Fruit fly (Drosophila melanogaster): ENCODE measurements around the gene CG34375.

CG34375 gene

dm6 chr3R:22997912-22998622 is 12.3 kb downstream of the CG34375 start, which contains the start of gene Nha2:
TSS of gene Nha2 (minus strand) at chr3R:22998528.
- TF ChIP-seq disco-r (GFP tag; optimal IDR thresholded peaks at IDR 0.05) (no peak), Pdp1 (GFP tag; optimal IDR thresholded peaks at IDR 0.05) (peak in 1 of 2 experiments; percentile 72), pfk (GFP tag; optimal IDR thresholded peaks at IDR 0.05) (peak; percentile 66), Trl (optimal IDR thresholded peaks at IDR 0.05) (peak in 1 of 2 experiments; percentile 72), Trl (GFP tag; optimal IDR thresholded peaks at IDR 0.05) (no peak), z (GFP tag; IDR thresholded peaks at IDR 0.05) (peak; percentile 87), chinmo (GFP tag; IDR thresholded peaks at IDR 0.05; ENCODE audit: partially characterized antibody) (0 out of 4 replicates have a peak, but pooled peaks have one; percentile 70), exex (tag; optimal IDR thresholded peaks at IDR 0.05) (peak; percentile 87), CG6175 (GFP tag; IDR thresholded peaks at IDR 0.05) (no peak)

- no peak for TF ChIP-seq kah (GFP tag; optimal IDR thresholded peaks at IDR 0.05)
- TF ChIP-seq CG8290 (GFP tag; optimal IDR thresholded peaks at IDR 0.05): no peak
- no peak for TF ChIP-seq CG8290 (tag; optimal IDR thresholded peaks at IDR 0.05)
- no peak for TF ChIP-seq HLHmδ (GFP tag; optimal IDR thresholded peaks at IDR 0.05)
- TF ChIP-seq pros (GFP tag; optimal IDR thresholded peaks at IDR 0.05): no peak
- TF ChIP-seq CG4854 (GFP tag; optimal IDR thresholded peaks at IDR 0.05): no peak
- TF ChIP-seq D (optimal IDR thresholded peaks at IDR 0.05): no peak
- no peak for TF ChIP-seq D (GFP tag; optimal IDR thresholded peaks at IDR 0.05)
- no peak for TF ChIP-seq Optix (GFP tag; IDR thresholded peaks at IDR 0.05)
- no peak for TF ChIP-seq Aef1 (GFP tag; IDR thresholded peaks at IDR 0.05)
- no peak for TF ChIP-seq ewg (GFP tag; optimal IDR thresholded peaks at IDR 0.05)
- no peak for TF ChIP-seq pho (GFP tag; optimal IDR thresholded peaks at IDR 0.05)
Measured at dm6 chr3R:22988995-22989394, 21.4 kb downstream of the CG34375 start, which contains the start of gene Or94b. TSS of gene Or94b (plus strand) at chr3R:22989295.

- TF ChIP-seq Mad (GFP tag; optimal IDR thresholded peaks at IDR 0.05) (no peak), CG13287 (GFP tag; IDR thresholded peaks at IDR 0.05; ENCODE audit: partially characterized antibody) (no peak), dysf (GFP tag; IDR thresholded peaks at IDR 0.05) (no peak), Hey (tag; optimal IDR thresholded peaks at IDR 0.05) (no peak), CG6175 (GFP tag; IDR thresholded peaks at IDR 0.05) (no peak), CHES-1-like (GFP tag; optimal IDR thresholded peaks at IDR 0.05) (no peak), dan (GFP tag; IDR thresholded peaks at IDR 0.05) (no peak), Bteb2 (GFP tag; optimal IDR thresholded peaks at IDR 0.05) (no peak), CG8924 (tag; optimal IDR thresholded peaks at IDR 0.05) (no peak), tll (GFP tag; optimal IDR thresholded peaks at IDR 0.05) (no peak), nom (GFP tag; optimal IDR thresholded peaks at IDR 0.05) (no peak), CG17802 (tag; optimal IDR thresholded peaks at IDR 0.05) (no peak), bowl (GFP tag; IDR thresholded peaks at IDR 0.05) (no peak), Max (GFP tag; optimal IDR thresholded peaks at IDR 0.05) (no peak), CG8290 (GFP tag; optimal IDR thresholded peaks at IDR 0.05) (no peak), CG8290 (tag; optimal IDR thresholded peaks at IDR 0.05) (no peak), CG13296 (GFP tag; optimal IDR thresholded peaks at IDR 0.05) (no peak), H2.0 (GFP tag; IDR thresholded peaks at IDR 0.05) (no peak)
Measured at dm6 chr3R:22986981-22987380, 23.4 kb downstream of the CG34375 start, which contains the start of gene Or94a. TSS of gene Or94a (plus strand) at chr3R:22987281.

- TF ChIP-seq row (GFP tag; IDR thresholded peaks at IDR 0.05): no peak
- TF ChIP-seq Opbp (GFP tag; IDR thresholded peaks at IDR 0.05; ENCODE audit: partially characterized antibody): no peak
- no peak for TF ChIP-seq YL-1 (GFP tag; optimal IDR thresholded peaks at IDR 0.05)
- TF ChIP-seq CG33557 (GFP tag; optimal IDR thresholded peaks at IDR 0.05): no peak
- TF ChIP-seq shn (GFP tag; optimal IDR thresholded peaks at IDR 0.05): no peak
- TF ChIP-seq CTCF (GFP tag; optimal IDR thresholded peaks at IDR 0.05): no peak
- TF ChIP-seq Xrp1 (GFP tag; IDR thresholded peaks at IDR 0.05): no peak
- TF ChIP-seq CG32532 (GFP tag; IDR thresholded peaks at IDR 0.05): no peak
- no peak for TF ChIP-seq CG4617 (GFP tag; optimal IDR thresholded peaks at IDR 0.05; ENCODE audit: borderline replicate concordance)
- TF ChIP-seq Six4 (GFP tag; optimal IDR thresholded peaks at IDR 0.05): no peak
- no peak for TF ChIP-seq HmgZ (tag; optimal IDR thresholded peaks at IDR 0.05)
- no peak for TF ChIP-seq CG16813 (GFP tag; IDR thresholded peaks at IDR 0.05; ENCODE audit: partially characterized antibody)
- TF ChIP-seq CG30403 (GFP tag; optimal IDR thresholded peaks at IDR 0.05): no peak
Measured at dm6 chr3R:22976997-22977396, 33.4 kb downstream of the CG34375 start, which contains the start of gene Gbp3. TSS of gene Gbp3 (plus strand) at chr3R:22977270.
